Worm (Caenorhabditis elegans): Measurements from ENCODE around the gene sfxn-5.

ce11 chrII:8149930-8150329 lies 45.1 kb upstream of the sfxn-5 start, which contains the start of gene F10B5.3:
- no peak for TF ChIP-seq W03F9.2 (tag; optimal IDR thresholded peaks at IDR 0.05)
- TF ChIP-seq him-1 (tag; optimal IDR thresholded peaks at IDR 0.05) = no peak
